Worm (Caenorhabditis elegans) whole organism, L4 larva: ENCODE measurements around the gene ZC262.2.

Experiments
- ZK546.5 ChIP-seq, 2 experiments: sonication (generic microtip); optimal IDR thresholded peaks; 2 replicates each; lab custom pipeline; 2017; ENCODE audit warnings: missing biosample characterization in 2 of 2, missing genetic modification characterization in 2 of 2
- aly-2 ChIP-seq: sonication (generic microtip); optimal IDR thresholded peaks from 2 replicates; lab custom pipeline; 2018; ENCODE audit warnings: missing biosample characterization, missing genetic modification characterization
- ama-1 ChIP-seq: fragments of 150-350 bp; optimal IDR thresholded peaks from 2 replicates; lab custom pipeline; 2014; ENCODE audit warnings: inconsistent platforms, mixed read lengths
- ceh-62 ChIP-seq: sonication (generic microtip); optimal IDR thresholded peaks from 2 replicates; lab custom pipeline; 2017; ENCODE audit warnings: missing biosample characterization, missing genetic modification characterization
- dve-1 ChIP-seq: sonication (generic microtip); optimal IDR thresholded peaks from 2 replicates; lab custom pipeline; 2017; ENCODE audit warnings: antibody characterized with exemption, mild to moderate bottlenecking, missing genetic modification characterization, missing compliant biosample characterization; ENCODE audit not compliant: insufficient read depth
- egl-27 ChIP-seq: sonication (generic microtip); optimal IDR thresholded peaks from 3 replicates; lab custom pipeline; 2017; ENCODE audit warnings: missing biosample characterization, missing genetic modification reagents, missing genetic modification characterization
- nhr-76 ChIP-seq: fragments of 150-350 bp; optimal IDR thresholded peaks from 2 replicates; lab custom pipeline; 2014; ENCODE audit warnings: missing biosample characterization, missing genetic modification characterization
- tra-1 ChIP-seq: fragments of 200-800 bp; sonication (Bioruptor generic); IDR thresholded peaks from 2 replicates; pipeline ENCODE4 v1.3.6; 2022; ENCODE audit warnings: missing genetic modification reagents, missing genetic modification characterization, missing compliant biosample characterization
- vab-7 ChIP-seq: fragments of 200-800 bp; sonication (Bioruptor generic); IDR thresholded peaks from 2 replicates; pipeline ENCODE4 v1.3.6; 2022; ENCODE audit warnings: missing genetic modification reagents, missing genetic modification characterization, missing compliant biosample characterization
- zfp-2 ChIP-seq: sonication (generic microtip); optimal IDR thresholded peaks from 2 replicates; lab custom pipeline; 2016; ENCODE audit warnings: mild to moderate bottlenecking, missing genetic modification characterization, missing compliant biosample characterization
- ztf-11 ChIP-seq: fragments of 150-350 bp; optimal IDR thresholded peaks from 2 replicates; lab custom pipeline; 2014; ENCODE audit warnings: missing biosample characterization, missing genetic modification characterization

ce11 chrIII:8380645-8381044 lies 48.8 kb downstream of the ZC262.2 start, which contains the start of gene R05D3.12:
- TF ChIP-seq nhr-76 (tag; lab: Kevin White, UChicago) (no peak), ztf-11 (tag; lab: Kevin White, UChicago) (no peak), zfp-2 (no peak), vab-7 (GFP tag; lab: Robert Waterston, UW) (no peak), ceh-62 (tag; lab: Kevin White, UChicago) (no peak), tra-1 (GFP tag; lab: Robert Waterston, UW) (no peak), ZK546.5 (tag; optimal IDR thresholded peaks at IDR 0.05; lab: Kevin White, UChicago) (no peak), aly-2 (tag; lab: Kevin White, UChicago) (no peak), ama-1 (lab: Kevin White, UChicago) (no peak), dve-1 (tag; lab: Kevin White, UChicago) (no peak), egl-27 (tag; lab: Kevin White, UChicago) (no peak)
